Worm (Caenorhabditis elegans) whole organism, L2 larva: ENCODE results near the gene W09G12.10.

ENCODE experiments used
- ZK546.5 ChIP-seq: sonication (generic microtip); optimal IDR thresholded peaks from 2 replicates; lab custom pipeline; 2017; ENCODE audit warnings: missing biosample characterization, missing genetic modification characterization
- ama-1 ChIP-seq: fragments of 150-350 bp; optimal IDR thresholded peaks from 2 replicates; lab custom pipeline; 2018; ENCODE audit warnings: inconsistent platforms
- elt-3 ChIP-seq: sonication (generic microtip); optimal IDR thresholded peaks from 2 replicates; lab custom pipeline; 2017; ENCODE audit warnings: missing biosample characterization, missing genetic modification characterization
- lin-13 ChIP-seq: fragments of 150-350 bp; optimal IDR thresholded peaks from 2 replicates; lab custom pipeline; 2014; ENCODE audit warnings: missing biosample characterization, missing genetic modification reagents, missing genetic modification characterization
- lsy-2 ChIP-seq, 2 experiments: fragments of 150-350 bp in 1 of 2; sonication (generic microtip) in 1 of 2; optimal IDR thresholded peaks; 2 replicates each; lab custom pipeline; 2014 to 2017; ENCODE audit warnings: missing biosample characterization in 2 of 2, missing genetic modification characterization in 2 of 2
- nhr-11 ChIP-seq: fragments of 150-350 bp; optimal IDR thresholded peaks from 2 replicates; lab custom pipeline; 2014; ENCODE audit warnings: missing biosample characterization, missing genetic modification characterization
- nhr-237 ChIP-seq: fragments of 150-350 bp; optimal IDR thresholded peaks from 2 replicates; lab custom pipeline; 2014; ENCODE audit warnings: missing biosample characterization, missing genetic modification characterization
- nhr-77 ChIP-seq: fragments of 150-350 bp; optimal IDR thresholded peaks from 2 replicates; lab custom pipeline; 2014; ENCODE audit warnings: missing biosample characterization, missing genetic modification characterization

ce11 chrIV:1260474-1260873 lies 39.4 kb upstream of the W09G12.10 start:
- TF ChIP-seq elt-3: no peak
- TF ChIP-seq lin-13 (GFP tag; lab: Kevin White, UChicago): no peak
- TF ChIP-seq lsy-2 (tag; optimal IDR thresholded peaks at IDR 0.05; lab: Kevin White, UChicago): no peak
- no peak for TF ChIP-seq nhr-77 (tag; lab: Kevin White, UChicago)
- no peak for TF ChIP-seq ama-1 (lab: Kevin White, UChicago)
- no peak for TF ChIP-seq nhr-237 (tag; lab: Kevin White, UChicago)
- TF ChIP-seq nhr-11 (tag; lab: Kevin White, UChicago): no peak
- TF ChIP-seq ZK546.5 (tag; lab: Kevin White, UChicago): no peak
